Worm (Caenorhabditis elegans) whole organism, L1 larva: ENCODE data around the gene R07E4.1.

Experiments
- C04F5.9 ChIP-seq: sonication (generic microtip); optimal IDR thresholded peaks from 2 replicates; lab custom pipeline; 2016; ENCODE audit warnings: missing genetic modification characterization, missing compliant biosample characterization
- C34B4.2 ChIP-seq: sonication (generic microtip); optimal IDR thresholded peaks from 2 replicates; lab custom pipeline; 2017; ENCODE audit warnings: mild to moderate bottlenecking, missing genetic modification characterization, missing compliant biosample characterization
- F16B12.6 ChIP-seq: fragments of 150-350 bp; optimal IDR thresholded peaks from 2 replicates; lab custom pipeline; 2014; ENCODE audit warnings: missing biosample characterization, missing genetic modification characterization
- aha-1 ChIP-seq: fragments of 150-350 bp; optimal IDR thresholded peaks from 2 replicates; lab custom pipeline; 2014; ENCODE audit warnings: missing biosample characterization, missing genetic modification characterization
- alr-1 ChIP-seq: fragments of 200-800 bp; sonication (Bioruptor generic); optimal IDR thresholded peaks from 2 replicates; lab custom pipeline; 2018; ENCODE audit warnings: borderline replicate concordance, mild to moderate bottlenecking, missing genetic modification characterization, missing compliant biosample characterization
- aly-2 ChIP-seq: fragments of 150-350 bp; optimal IDR thresholded peaks from 2 replicates; lab custom pipeline; 2014; ENCODE audit warnings: missing biosample characterization, missing genetic modification characterization
- ama-1 ChIP-seq: fragments of 150-350 bp; optimal IDR thresholded peaks from 2 replicates; lab custom pipeline; 2014
- blmp-1 ChIP-seq: fragments of 150-350 bp; optimal IDR thresholded peaks from 2 replicates; lab custom pipeline; 2014; ENCODE audit warnings: missing biosample characterization, missing genetic modification characterization
- ceh-63 ChIP-seq: fragments of 200-800 bp; sonication (Bioruptor generic); optimal IDR thresholded peaks from 2 replicates; lab custom pipeline; 2018; ENCODE audit warnings: mild to moderate bottlenecking, missing genetic modification characterization, missing compliant biosample characterization
- ceh-88 ChIP-seq: fragments of 200-800 bp; sonication (Bioruptor generic); IDR thresholded peaks from 2 replicates; pipeline ENCODE4 v1.3.6; 2022; ENCODE audit warnings: missing genetic modification characterization, missing compliant biosample characterization
- ces-1 ChIP-seq: fragments of 150-350 bp; optimal IDR thresholded peaks from 2 replicates; lab custom pipeline; 2014; ENCODE audit warnings: missing biosample characterization, missing genetic modification reagents, missing genetic modification characterization
- dsc-1 ChIP-seq: sonication (generic microtip); optimal IDR thresholded peaks from 2 replicates; lab custom pipeline; 2016; ENCODE audit warnings: mild to moderate bottlenecking, missing genetic modification characterization, missing compliant biosample characterization
- efl-1 ChIP-seq, 4 experiments: fragments of 150-350 bp; optimal IDR thresholded peaks in 3 of 4; peaks in 1 of 4; 1 replicate in 1 of 4; 2 replicates in 3 of 4; lab custom pipeline; 2014; ENCODE audit warnings: missing biosample characterization in 2 of 4, missing genetic modification characterization in 2 of 4, missing genetic modification reagents in 2 of 4
- efl-3 ChIP-seq: fragments of 200-800 bp; sonication (Bioruptor generic); optimal IDR thresholded peaks from 2 replicates; lab custom pipeline; 2018; ENCODE audit warnings: mild to moderate bottlenecking, missing genetic modification characterization, missing compliant biosample characterization
- elt-3 ChIP-seq, 6 experiments: fragments of 150-350 bp in 1 of 6; sonication (generic microtip); optimal IDR thresholded peaks; 2 replicates each; lab custom pipeline; 2017 to 2018; ENCODE audit warnings: missing biosample characterization in 6 of 6, missing genetic modification characterization in 6 of 6, inconsistent platforms in 1 of 6
- ets-5 ChIP-seq: fragments of 200-800 bp; sonication (Bioruptor generic); IDR thresholded peaks from 2 replicates; pipeline ENCODE4 v1.3.6; 2022; ENCODE audit warnings: missing genetic modification characterization, missing compliant biosample characterization
- fkh-10 ChIP-seq: sonication (generic microtip); optimal IDR thresholded peaks from 2 replicates; lab custom pipeline; 2017; ENCODE audit warnings: missing biosample characterization, missing genetic modification reagents, missing genetic modification characterization
- fkh-4 ChIP-seq: sonication (generic microtip); optimal IDR thresholded peaks from 2 replicates; lab custom pipeline; 2016; ENCODE audit warnings: missing compliant biosample characterization, missing genetic modification characterization, borderline replicate concordance
- grh-1 ChIP-seq: fragments of 200-800 bp; sonication (Bioruptor generic); IDR thresholded peaks from 2 replicates; pipeline ENCODE4 v1.3.6; 2022; ENCODE audit warnings: missing genetic modification reagents, missing genetic modification characterization, missing compliant biosample characterization
- hpl-2 ChIP-seq: fragments of 150-350 bp; optimal IDR thresholded peaks from 2 replicates; lab custom pipeline; 2014; ENCODE audit warnings: missing biosample characterization, missing genetic modification reagents, missing genetic modification characterization
- lin-14 ChIP-seq: fragments of 200-800 bp; sonication (Bioruptor generic); optimal IDR thresholded peaks from 2 replicates; lab custom pipeline; 2018; ENCODE audit warnings: mild to moderate bottlenecking, missing genetic modification characterization, moderate library complexity, missing compliant biosample characterization
- lin-39 ChIP-seq: fragments of 150-350 bp; optimal IDR thresholded peaks from 2 replicates; lab custom pipeline; 2014; ENCODE audit warnings: missing biosample characterization, missing genetic modification reagents, missing genetic modification characterization
- lsy-2 ChIP-seq, 2 experiments: fragments of 150-350 bp; optimal IDR thresholded peaks; 2 replicates each; lab custom pipeline; 2014; ENCODE audit warnings: missing biosample characterization in 2 of 2, missing genetic modification characterization in 2 of 2
- mdl-1 ChIP-seq, 2 experiments: fragments of 150-350 bp; optimal IDR thresholded peaks; 2 replicates each; lab custom pipeline; 2014 to 2017; ENCODE audit warnings: missing biosample characterization in 2 of 2, missing genetic modification characterization in 2 of 2, inconsistent platforms in 1 of 2
- mef-2 ChIP-seq: fragments of 150-350 bp; optimal IDR thresholded peaks from 2 replicates; lab custom pipeline; 2014; ENCODE audit warnings: missing biosample characterization, missing genetic modification characterization
- nhr-11 ChIP-seq: fragments of 150-350 bp; optimal IDR thresholded peaks from 2 replicates; lab custom pipeline; 2014; ENCODE audit warnings: missing biosample characterization, missing genetic modification characterization
- nhr-20 ChIP-seq: sonication (generic microtip); optimal IDR thresholded peaks from 2 replicates; lab custom pipeline; 2016; ENCODE audit warnings: mild to moderate bottlenecking, missing genetic modification characterization, missing compliant biosample characterization
- nhr-237 ChIP-seq: fragments of 150-350 bp; optimal IDR thresholded peaks from 2 replicates; lab custom pipeline; 2014; ENCODE audit warnings: missing biosample characterization, missing genetic modification characterization
- nhr-28 ChIP-seq: fragments of 150-350 bp; optimal IDR thresholded peaks from 2 replicates; lab custom pipeline; 2014; ENCODE audit warnings: missing biosample characterization, missing genetic modification characterization
- nhr-76 ChIP-seq: sonication (generic microtip); optimal IDR thresholded peaks from 2 replicates; lab custom pipeline; 2017; ENCODE audit warnings: missing biosample characterization, missing genetic modification characterization
- nhr-77 ChIP-seq: fragments of 150-350 bp; optimal IDR thresholded peaks from 2 replicates; lab custom pipeline; 2014; ENCODE audit warnings: missing biosample characterization, missing genetic modification characterization
- nhr-84 ChIP-seq: sonication (generic microtip); optimal IDR thresholded peaks from 2 replicates; lab custom pipeline; 2017; ENCODE audit warnings: missing biosample characterization, missing genetic modification characterization
- nhr-85 ChIP-seq: sonication (generic microtip); peaks from one replicate; lab custom pipeline; 2016; ENCODE audit warnings: missing genetic modification characterization, inconsistent platforms, missing compliant biosample characterization
- nhr-90 ChIP-seq: sonication (generic microtip); optimal IDR thresholded peaks from 2 replicates; lab custom pipeline; 2016; ENCODE audit warnings: mild to moderate bottlenecking, missing genetic modification characterization, missing compliant biosample characterization; ENCODE audit not compliant: poor library complexity
- pag-3 ChIP-seq: sonication (generic microtip); optimal IDR thresholded peaks from 2 replicates; lab custom pipeline; 2017; ENCODE audit warnings: missing genetic modification characterization, mild to moderate bottlenecking, missing compliant biosample characterization, antibody characterized with exemption, borderline replicate concordance; ENCODE audit not compliant: insufficient read depth
- pax-3 ChIP-seq: fragments of 200-800 bp; sonication (Bioruptor generic); optimal IDR thresholded peaks from 2 replicates; lab custom pipeline; 2018; ENCODE audit warnings: mild to moderate bottlenecking, missing genetic modification characterization, moderate library complexity, missing compliant biosample characterization
- rnt-1 ChIP-seq: sonication (generic microtip); optimal IDR thresholded peaks from 2 replicates; lab custom pipeline; 2016; ENCODE audit warnings: mild to moderate bottlenecking, missing genetic modification characterization, moderate library complexity, missing compliant biosample characterization
- skn-1 ChIP-seq: fragments of 150-350 bp; optimal IDR thresholded peaks from 2 replicates; lab custom pipeline; 2014; ENCODE audit warnings: missing biosample characterization, missing genetic modification characterization
- sup-37 ChIP-seq: fragments of 200-800 bp; sonication (Bioruptor generic); optimal IDR thresholded peaks from 2 replicates; lab custom pipeline; 2018; ENCODE audit warnings: mild to moderate bottlenecking, missing genetic modification characterization, missing compliant biosample characterization
- swsn-7 ChIP-seq: sonication (generic microtip); optimal IDR thresholded peaks from 2 replicates; lab custom pipeline; 2016; ENCODE audit warnings: missing genetic modification characterization, missing compliant biosample characterization
- vab-15 ChIP-seq: sonication (generic microtip); optimal IDR thresholded peaks from 2 replicates; lab custom pipeline; 2017; ENCODE audit warnings: missing genotype, mild to moderate bottlenecking, missing genetic modification characterization, missing compliant biosample characterization
- zag-1 ChIP-seq: fragments of 150-350 bp; optimal IDR thresholded peaks from 2 replicates; lab custom pipeline; 2014; ENCODE audit warnings: missing biosample characterization, missing genetic modification characterization
- zip-4 ChIP-seq: fragments of 200-800 bp; sonication (Bioruptor generic); optimal IDR thresholded peaks from 2 replicates; lab custom pipeline; 2018; ENCODE audit warnings: mild to moderate bottlenecking, missing genetic modification characterization, moderate library complexity, missing compliant biosample characterization

R07E4.1 gene

DNA sequence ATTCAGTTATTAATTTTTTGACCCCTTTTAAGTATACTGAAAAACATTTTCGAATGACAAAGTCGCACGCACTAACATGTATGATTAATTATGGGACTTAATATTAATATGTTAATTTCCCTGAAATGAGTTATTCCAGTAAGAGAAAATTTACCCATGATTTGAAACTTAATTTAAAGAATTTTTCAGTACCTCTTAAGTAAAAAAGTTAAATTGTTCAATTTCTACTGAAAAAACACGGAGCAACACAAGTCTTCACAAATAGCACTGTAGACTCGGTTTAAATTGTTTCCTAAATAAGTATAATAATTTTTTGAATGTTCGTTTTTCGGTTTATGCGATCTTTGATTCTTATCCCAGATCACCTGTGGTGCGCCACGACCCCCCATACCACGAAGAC is 43.6 kb downstream of the R07E4.1 start:
- TF ChIP-seq nhr-77 (tag; lab: Kevin White, UChicago) (no peak), mdl-1 (tag; optimal IDR thresholded peaks at IDR 0.05; lab: Kevin White, UChicago) (no peak), skn-1 (tag; lab: Kevin White, UChicago) (no peak), nhr-90 (no peak), fkh-4 (tag; lab: Kevin White, UChicago) (no peak), pag-3 (no peak), nhr-28 (no peak), ces-1 (GFP tag; lab: Kevin White, UChicago) (no peak), lsy-2 (tag; optimal IDR thresholded peaks at IDR 0.05; lab: Kevin White, UChicago) (no peak), pax-3 (no peak), aly-2 (no peak), mef-2 (tag; lab: Kevin White, UChicago) (no peak)

DNA sequence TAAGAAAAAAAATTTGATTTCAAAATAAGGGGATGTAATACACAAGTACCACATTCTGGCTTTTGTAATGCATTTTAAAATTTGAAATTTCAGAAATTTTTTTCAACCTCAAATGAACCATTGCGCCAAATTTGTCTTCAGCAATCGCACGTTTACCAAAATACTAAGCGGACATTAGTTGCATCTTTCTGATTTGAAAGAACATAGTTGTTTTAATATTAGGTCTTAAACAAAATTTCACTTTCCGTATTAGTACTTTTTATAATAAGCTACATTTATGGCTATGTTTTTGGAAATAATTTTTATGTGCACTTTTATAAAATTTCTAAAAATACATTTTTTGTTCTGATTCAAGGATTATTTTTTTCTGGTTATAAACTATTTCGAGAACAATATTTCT is 44.9 kb downstream of the R07E4.1 start, which contains the start of gene sups-1:
Gene sups-1, plus strand, starts transcription at position 301 of the 400 bp plus-strand sequence.
- TF ChIP-seq efl-1 (optimal IDR thresholded peaks at IDR 0.05; lab: Kevin White, UChicago) = no peak
- TF ChIP-seq efl-1 (GFP tag; optimal IDR thresholded peaks at IDR 0.05 in 1 of 2; lab: Kevin White, UChicago) = peak in 1 of 2 experiments; percentile 42
- TF ChIP-seq C34B4.2 (tag; lab: Kevin White, UChicago) = no peak

DNA sequence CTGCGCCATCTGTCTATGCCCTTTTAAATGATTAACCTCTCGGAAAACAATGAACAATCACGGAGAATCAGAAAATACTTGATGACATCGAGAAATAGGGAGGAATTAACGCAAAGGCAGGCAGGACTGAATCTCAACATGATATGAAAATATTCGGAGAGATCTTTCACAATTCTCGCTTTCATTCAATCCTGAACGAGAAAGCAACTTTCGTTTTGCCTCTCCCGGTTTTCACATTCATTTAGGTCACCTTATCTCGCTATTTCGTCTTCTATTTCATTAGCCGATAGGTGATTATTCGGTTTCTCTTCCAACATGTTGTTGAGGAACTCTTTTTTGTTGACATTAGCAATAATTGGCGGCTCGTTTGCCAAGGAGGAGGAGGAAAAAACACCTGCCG is 45.4 kb downstream of the R07E4.1 start:
- TF ChIP-seq blmp-1 (peak; percentile 98), F16B12.6 (no peak)

DNA sequence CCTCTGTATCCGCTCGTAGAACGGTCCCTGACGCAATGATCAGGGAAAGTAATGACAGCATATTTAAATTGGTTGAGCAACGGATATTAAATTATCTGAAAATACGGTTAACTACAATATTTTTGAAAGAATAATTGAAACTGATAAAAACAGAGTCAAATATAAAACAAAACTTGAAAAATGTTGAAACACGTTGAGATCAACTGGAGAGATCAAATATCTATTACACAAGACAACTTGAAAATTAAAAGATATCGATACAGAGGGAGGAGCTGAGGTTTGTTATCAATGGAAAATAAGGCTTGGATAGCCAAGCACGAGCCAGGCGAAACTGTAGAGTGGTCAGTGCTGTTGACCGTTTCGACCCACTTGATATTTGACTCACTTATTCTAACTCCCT is 51.7 kb downstream of the R07E4.1 start, which contains the start of gene C09B8.3:
Gene C09B8.3, minus strand, starts transcription at position 101 of the 400 bp plus-strand sequence.
- TF ChIP-seq ets-5 (GFP tag; lab: Robert Waterston, UW) (no peak), lin-14 (no peak), sup-37 (no peak), rnt-1 (tag; lab: Kevin White, UChicago) (no peak), nhr-84 (tag; lab: Kevin White, UChicago) (no peak), ceh-63 (GFP tag; lab: Kevin White, UChicago) (no peak), aly-2 (no peak), hpl-2 (GFP tag; lab: Kevin White, UChicago) (no peak), nhr-76 (tag; lab: Kevin White, UChicago) (no peak), alr-1 (tag; lab: Kevin White, UChicago) (no peak), ama-1 (lab: Kevin White, UChicago) (no peak), swsn-7 (no peak)

DNA sequence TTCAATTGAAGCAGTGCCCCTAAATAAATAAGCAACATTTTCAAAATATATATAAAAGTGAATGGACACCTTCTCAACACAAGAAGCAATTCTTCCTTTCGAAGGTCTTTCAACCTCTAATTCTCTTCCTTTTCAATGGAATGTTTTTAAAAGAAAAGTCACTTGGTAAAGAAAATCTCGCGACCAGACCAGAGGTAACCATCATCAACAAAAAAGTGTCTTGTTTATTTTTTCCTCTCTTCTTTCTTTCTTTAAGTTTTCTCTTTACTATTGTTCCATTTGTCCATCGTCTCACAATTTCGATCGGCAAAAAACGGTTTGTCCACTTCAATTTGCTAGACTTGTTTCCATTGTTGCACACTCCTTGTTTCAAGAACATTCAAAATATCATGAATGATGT is 56.2 kb downstream of the R07E4.1 start, which contains the start of gene C09B8.8:
Gene C09B8.8, plus strand, starts transcription at position 397 of the 400 bp plus-strand sequence.
- TF ChIP-seq ces-1 (GFP tag; lab: Kevin White, UChicago) (no peak), nhr-11 (tag; lab: Kevin White, UChicago) (no peak), elt-3 (tag; optimal IDR thresholded peaks at IDR 0.05; lab: Kevin White, UChicago) (no peak), nhr-28 (no peak), C04F5.9 (tag; lab: Kevin White, UChicago) (no peak), efl-1 (optimal IDR thresholded peaks at IDR 0.05; lab: Kevin White, UChicago) (no peak), efl-1 (GFP tag; optimal IDR thresholded peaks at IDR 0.05 in 1 of 2; lab: Kevin White, UChicago) (no peak), efl-3 (no peak), fkh-10 (GFP tag; lab: Kevin White, UChicago) (no peak), zag-1 (tag; lab: Kevin White, UChicago) (no peak), nhr-77 (tag; lab: Kevin White, UChicago) (no peak), lin-14 (peak; percentile 46), nhr-76 (tag; lab: Kevin White, UChicago) (no peak), lin-39 (tag; lab: Kevin White, UChicago) (no peak), zip-4 (GFP tag; lab: Kevin White, UChicago) (no peak), vab-15 (no peak), grh-1 (GFP tag; lab: Robert Waterston, UW) (no peak), rnt-1 (tag; lab: Kevin White, UChicago) (no peak), ceh-88 (GFP tag; lab: Robert Waterston, UW) (no peak), dsc-1 (tag; lab: Kevin White, UChicago) (no peak), blmp-1 (peak; percentile 12), nhr-20 (tag; lab: Kevin White, UChicago) (no peak), aha-1 (tag; lab: Kevin White, UChicago) (no peak), mdl-1 (tag; optimal IDR thresholded peaks at IDR 0.05; lab: Kevin White, UChicago) (no peak), nhr-85 (tag; lab: Kevin White, UChicago) (peak; percentile 59), nhr-237 (no peak), skn-1 (tag; lab: Kevin White, UChicago) (no peak)
